Fruit fly (Drosophila melanogaster) whole organism, embryonic: Measurements from ENCODE around the gene CG42299.

Experiments
- Aef1 ChIP-seq: fragments of 200-800 bp; sonication (Bioruptor generic); IDR thresholded peaks from 3 replicates; pipeline ENCODE4 v1.3.6; 2022; ENCODE audit warnings: missing biosample characterization, missing genetic modification characterization
- Atf3 ChIP-seq: fragments of 200-800 bp; sonication (Bioruptor generic); optimal IDR thresholded peaks from 3 replicates; lab custom pipeline; 2016; ENCODE audit warnings: missing biosample characterization, missing genetic modification characterization
- Bgb ChIP-seq: fragments of 200-800 bp; sonication (Bioruptor generic); IDR thresholded peaks from 2 replicates; pipeline ENCODE4 v1.3.6; 2022; ENCODE audit warnings: missing biosample characterization, missing genetic modification characterization; ENCODE audit not compliant: partially characterized antibody
- CG10321 ChIP-seq: fragments of 200-800 bp; sonication (Bioruptor generic); IDR thresholded peaks from 2 replicates; pipeline ENCODE4 v1.3.6; 2022; ENCODE audit warnings: missing biosample characterization, missing genetic modification characterization
- CG10431 ChIP-seq: fragments of 200-800 bp; sonication (Bioruptor generic); optimal IDR thresholded peaks from 3 replicates; lab custom pipeline; 2018; ENCODE audit warnings: missing biosample characterization, mild to moderate bottlenecking, missing genetic modification characterization
- CG11504 ChIP-seq: fragments of 200-800 bp; sonication (Bioruptor generic); optimal IDR thresholded peaks from 3 replicates; lab custom pipeline; 2019; ENCODE audit warnings: missing biosample characterization, mild to moderate bottlenecking, missing genetic modification characterization, moderate library complexity
- CG11560 ChIP-seq: fragments of 200-800 bp; sonication (Bioruptor generic); IDR thresholded peaks from 3 replicates; pipeline ENCODE4 v1.3.6; 2022; ENCODE audit warnings: missing biosample characterization, missing genetic modification characterization
- CG12155 ChIP-seq: fragments of 200-800 bp; sonication (Bioruptor generic); optimal IDR thresholded peaks from 3 replicates; lab custom pipeline; 2016; ENCODE audit warnings: missing biosample characterization, missing genetic modification characterization
- CG12769 ChIP-seq: fragments of 200-800 bp; sonication (Bioruptor generic); optimal IDR thresholded peaks from 2 replicates; lab custom pipeline; 2019; ENCODE audit warnings: missing biosample characterization, mild to moderate bottlenecking, missing genetic modification characterization, moderate library complexity
- CG13296 ChIP-seq: fragments of 200-800 bp; sonication (Bioruptor generic); optimal IDR thresholded peaks from 3 replicates; lab custom pipeline; 2018; ENCODE audit warnings: missing biosample characterization, mild to moderate bottlenecking, missing genetic modification characterization
- CG15696 ChIP-seq: fragments of 200-800 bp; sonication (Bioruptor generic); optimal IDR thresholded peaks from 2 replicates; lab custom pipeline; 2019; ENCODE audit warnings: missing biosample characterization, mild to moderate bottlenecking, missing genetic modification characterization, moderate library complexity
- CG1602 ChIP-seq: fragments of 200-800 bp; sonication (Bioruptor generic); optimal IDR thresholded peaks from 3 replicates; lab custom pipeline; 2016; ENCODE audit warnings: missing biosample characterization, missing genetic modification characterization
- CG2202 ChIP-seq: fragments of 200-800 bp; sonication (Bioruptor generic); optimal IDR thresholded peaks from 2 replicates; lab custom pipeline; 2018; ENCODE audit warnings: missing biosample characterization, mild to moderate bottlenecking, missing genetic modification characterization
- CG2678 ChIP-seq: fragments of 200-800 bp; sonication (Bioruptor generic); optimal IDR thresholded peaks from 3 replicates; lab custom pipeline; 2019; ENCODE audit warnings: missing biosample characterization, mild to moderate bottlenecking, missing genetic modification characterization, moderate library complexity
- CG2875 ChIP-seq: fragments of 200-800 bp; sonication (Bioruptor generic); optimal IDR thresholded peaks from 2 replicates; lab custom pipeline; 2017; ENCODE audit warnings: missing biosample characterization, mild to moderate bottlenecking, missing genetic modification characterization, missing genetic modification reagents
- CG30403 ChIP-seq: fragments of 200-800 bp; sonication (Bioruptor generic); optimal IDR thresholded peaks from 3 replicates; lab custom pipeline; 2016; ENCODE audit warnings: missing biosample characterization, missing genetic modification characterization
- CG3065 ChIP-seq: fragments of 200-800 bp; sonication (Bioruptor generic); optimal IDR thresholded peaks from 2 replicates; lab custom pipeline; 2016; ENCODE audit warnings: missing biosample characterization, missing genetic modification characterization
- CG3407 ChIP-seq: fragments of 200-800 bp; sonication (Bioruptor generic); optimal IDR thresholded peaks from 2 replicates; lab custom pipeline; 2018; ENCODE audit warnings: missing biosample characterization, mild to moderate bottlenecking, missing genetic modification characterization
- CG9609 ChIP-seq: fragments of 200-800 bp; sonication (Bioruptor generic); optimal IDR thresholded peaks from 3 replicates; lab custom pipeline; 2016; ENCODE audit warnings: missing biosample characterization, missing genetic modification characterization
- CkIIα-i1 ChIP-seq: fragments of 200-800 bp; sonication (Bioruptor generic); IDR thresholded peaks from 2 replicates; pipeline ENCODE4 v1.3.6; 2022; ENCODE audit warnings: missing biosample characterization, missing genetic modification characterization
- CoRest ChIP-seq: fragments of 200-800 bp; sonication (Bioruptor generic); optimal IDR thresholded peaks from 3 replicates; lab custom pipeline; 2018; ENCODE audit warnings: missing biosample characterization, mild to moderate bottlenecking, missing genetic modification characterization, moderate library complexity
- Dfd ChIP-seq, 2 experiments: fragments of >200 bp; optimal IDR thresholded peaks; 2 replicates each; lab custom pipeline; 2017; ENCODE audit warnings: missing biosample characterization in 2 of 2, missing genetic modification characterization in 2 of 2
- Dip3 ChIP-seq: fragments of 200-800 bp; sonication (Bioruptor generic); optimal IDR thresholded peaks from 3 replicates; lab custom pipeline; 2016; ENCODE audit warnings: missing biosample characterization, missing genetic modification characterization
- Dref ChIP-seq: fragments of 200-800 bp; sonication (Bioruptor generic); IDR thresholded peaks from 2 replicates; pipeline ENCODE4 v1.3.6; 2022; ENCODE audit warnings: missing biosample characterization, missing genetic modification characterization
- HLH4C ChIP-seq: fragments of 200-800 bp; sonication (Bioruptor generic); IDR thresholded peaks from 3 replicates; pipeline ENCODE4 v1.3.6; 2022; ENCODE audit warnings: missing biosample characterization, missing genetic modification characterization; ENCODE audit not compliant: partially characterized antibody
- Hr78 ChIP-seq, 2 experiments: fragments of 200-800 bp in 1 of 2; fragments of >200 bp in 1 of 2; sonication (Bioruptor generic) in 1 of 2; optimal IDR thresholded peaks; 2 replicates each; lab custom pipeline; 2017 to 2019; ENCODE audit warnings: missing biosample characterization in 2 of 2, missing genetic modification characterization in 2 of 2, mild to moderate bottlenecking in 1 of 2, moderate library complexity in 1 of 2
- Myb ChIP-seq: fragments of 200-800 bp; sonication (Bioruptor generic); optimal IDR thresholded peaks from 2 replicates; lab custom pipeline; 2016; ENCODE audit warnings: missing biosample characterization, missing genetic modification characterization
- NK7.1 ChIP-seq: fragments of 200-800 bp; sonication (Bioruptor generic); optimal IDR thresholded peaks from 3 replicates; lab custom pipeline; 2016; ENCODE audit warnings: missing biosample characterization, missing genetic modification characterization
- Opbp ChIP-seq: fragments of 200-800 bp; sonication (Bioruptor generic); IDR thresholded peaks from 3 replicates; pipeline ENCODE4 v1.3.6; 2022; ENCODE audit warnings: missing biosample characterization, missing genetic modification characterization; ENCODE audit not compliant: partially characterized antibody
- Stat92E ChIP-seq, 3 experiments: fragments of >200 bp in 2 of 3; fragments of 200-800 bp in 1 of 3; sonication (Bioruptor generic) in 1 of 3; optimal IDR thresholded peaks; 2 replicates each; lab custom pipeline; 2017 to 2019; ENCODE audit warnings: missing biosample characterization in 3 of 3, missing genetic modification characterization in 3 of 3, mild to moderate bottlenecking in 1 of 3, moderate library complexity in 1 of 3
- ac ChIP-seq: fragments of 200-800 bp; sonication (Bioruptor generic); optimal IDR thresholded peaks from 3 replicates; lab custom pipeline; 2017; ENCODE audit warnings: missing biosample characterization, mild to moderate bottlenecking, missing genetic modification characterization
- bcd ChIP-seq: fragments of 200-800 bp; sonication (Bioruptor generic); optimal IDR thresholded peaks from 2 replicates; lab custom pipeline; 2017; ENCODE audit warnings: missing biosample characterization, mild to moderate bottlenecking, missing genetic modification characterization
- bsh ChIP-seq, 2 experiments: fragments of 200-800 bp; sonication (Bioruptor generic); optimal IDR thresholded peaks; 2 replicates each; lab custom pipeline; 2017 to 2018; ENCODE audit warnings: mild to moderate bottlenecking in 2 of 2, missing biosample characterization in 2 of 2, missing genetic modification characterization in 2 of 2, moderate library complexity in 1 of 2
- chif ChIP-seq, 2 experiments: fragments of 200-800 bp; sonication (Bioruptor generic); optimal IDR thresholded peaks; 3 replicates each; lab custom pipeline; 2016; ENCODE audit warnings: missing biosample characterization in 2 of 2, missing genetic modification characterization in 2 of 2
- croc ChIP-seq: fragments of 200-800 bp; sonication (Bioruptor generic); conservative IDR thresholded peaks from 3 replicates; pipeline ENCODE4 v1.3.6; 2022; ENCODE audit warnings: missing biosample characterization, missing genetic modification characterization
- cwo ChIP-seq: fragments of 200-800 bp; sonication (Bioruptor generic); optimal IDR thresholded peaks from 3 replicates; lab custom pipeline; 2017; ENCODE audit warnings: missing biosample characterization, missing genetic modification characterization, mild to moderate bottlenecking, moderate library complexity, missing genetic modification reagents
- emc ChIP-seq: fragments of 200-800 bp; sonication (Bioruptor generic); optimal IDR thresholded peaks from 2 replicates; lab custom pipeline; 2016; ENCODE audit warnings: missing biosample characterization, missing genetic modification characterization
- gt ChIP-seq: fragments of 200-800 bp; sonication (Bioruptor generic); IDR thresholded peaks from 2 replicates; pipeline ENCODE4 v1.3.6; 2022; ENCODE audit warnings: missing biosample characterization, missing genetic modification characterization
- hth ChIP-seq: fragments of >200 bp; optimal IDR thresholded peaks from 2 replicates; lab custom pipeline; 2017; ENCODE audit warnings: inconsistent platforms
- jing ChIP-seq: fragments of 200-800 bp; sonication (Bioruptor generic); optimal IDR thresholded peaks from 2 replicates; lab custom pipeline; 2018; ENCODE audit warnings: missing biosample characterization, mild to moderate bottlenecking, missing genetic modification characterization
- lbe ChIP-seq: fragments of 200-800 bp; sonication (Bioruptor generic); optimal IDR thresholded peaks from 2 replicates; lab custom pipeline; 2016; ENCODE audit warnings: missing biosample characterization, mild to moderate bottlenecking, missing genetic modification characterization
- lov ChIP-seq, 2 experiments: fragments of 200-800 bp in 1 of 2; fragments of >200 bp in 1 of 2; sonication (Bioruptor generic) in 1 of 2; IDR thresholded peaks in 1 of 2; optimal IDR thresholded peaks in 1 of 2; 2 replicates in 1 of 2; 3 replicates in 1 of 2; pipeline versions ENCODE4 v1.3.6 to Lab custom; 2017 to 2022; ENCODE audit warnings: missing biosample characterization in 1 of 2, missing genetic modification characterization in 1 of 2
- luna ChIP-seq: fragments of 200-800 bp; sonication (Bioruptor generic); optimal IDR thresholded peaks from 2 replicates; lab custom pipeline; 2016; ENCODE audit warnings: missing biosample characterization, missing genetic modification characterization
- mld ChIP-seq: fragments of 200-800 bp; sonication (Bioruptor generic); IDR thresholded peaks from 3 replicates; pipeline ENCODE4 v1.3.6; 2022; ENCODE audit warnings: missing biosample characterization, missing genetic modification characterization; ENCODE audit not compliant: partially characterized antibody
- ranshi ChIP-seq: fragments of 200-800 bp; sonication (Bioruptor generic); IDR thresholded peaks from 2 replicates; pipeline ENCODE4 v1.3.6; 2022; ENCODE audit warnings: missing biosample characterization, missing genetic modification characterization
- slou ChIP-seq: fragments of 200-800 bp; sonication (Bioruptor generic); optimal IDR thresholded peaks from 3 replicates; lab custom pipeline; 2016; ENCODE audit warnings: missing biosample characterization, missing genetic modification characterization
- stwl ChIP-seq: fragments of 200-800 bp; sonication (Bioruptor generic); optimal IDR thresholded peaks from 3 replicates; lab custom pipeline; 2018; ENCODE audit warnings: missing biosample characterization, mild to moderate bottlenecking, missing genetic modification characterization, moderate library complexity
- tna ChIP-seq: fragments of 200-800 bp; sonication (Bioruptor generic); IDR thresholded peaks from 2 replicates; pipeline ENCODE4 v1.3.6; 2022; ENCODE audit warnings: missing biosample characterization, missing genetic modification characterization; ENCODE audit not compliant: partially characterized antibody
- vnd ChIP-seq: fragments of 200-800 bp; sonication (Bioruptor generic); IDR thresholded peaks from 3 replicates; pipeline ENCODE4 v1.3.6; 2022; ENCODE audit warnings: missing biosample characterization, missing genetic modification characterization; ENCODE audit not compliant: partially characterized antibody
- wek ChIP-seq: fragments of 200-800 bp; sonication (Bioruptor generic); optimal IDR thresholded peaks from 3 replicates; lab custom pipeline; 2018; ENCODE audit warnings: missing biosample characterization, mild to moderate bottlenecking, missing genetic modification characterization, moderate library complexity

Gene CG42299

dm6 chrX:15575557-15575956 is at the start of gene CG42299:
Gene CG42299 (minus strand): TSS chrX:15575683.
- TF ChIP-seq ac: no peak
- TF ChIP-seq Hr78 (GFP tag; optimal IDR thresholded peaks at IDR 0.05; lab: Kevin White, UChicago): no peak
- peak; percentile 43 for TF ChIP-seq Myb (GFP tag; lab: Kevin White, UChicago)
- TF ChIP-seq Dfd (GFP tag; optimal IDR thresholded peaks at IDR 0.05; lab: Kevin White, UChicago): no peak
- TF ChIP-seq luna (GFP tag; lab: Kevin White, UChicago): no peak
- no peak for TF ChIP-seq CG3065 (GFP tag; lab: Kevin White, UChicago)
- TF ChIP-seq CG2678: no peak
- TF ChIP-seq Dref (GFP tag; lab: Robert Waterston, UW): peak; percentile 51
- TF ChIP-seq CG1602 (GFP tag; lab: Kevin White, UChicago): no peak
- no peak for TF ChIP-seq CG10321 (GFP tag; lab: Robert Waterston, UW)
- no peak for TF ChIP-seq CG13296
- TF ChIP-seq tna (GFP tag; lab: Robert Waterston, UW): peak; percentile 71
- TF ChIP-seq mld: peak; percentile 65; the same call in 2 of the 3 replicates
- no peak for TF ChIP-seq Atf3
- TF ChIP-seq Opbp: peak; percentile 77; the same call in 2 of the 3 replicates
- peak; percentile 76 for TF ChIP-seq HLH4C
- TF ChIP-seq CG11504 (tag; lab: Kevin White, UChicago): no peak
- no peak for TF ChIP-seq emc (GFP tag; lab: Kevin White, UChicago)
- no peak for TF ChIP-seq CG2875 (GFP tag; lab: Kevin White, UChicago)
- peak; percentile 59; the same call in 1 of the 2 replicates for TF ChIP-seq Bgb (GFP tag; lab: Robert Waterston, UW)
- no peak for TF ChIP-seq gt (GFP tag; lab: Robert Waterston, UW)
- no peak for TF ChIP-seq CG2202 (tag; lab: Kevin White, UChicago)
- TF ChIP-seq slou (GFP tag; lab: Kevin White, UChicago): no peak
- TF ChIP-seq CG12155 (GFP tag; lab: Kevin White, UChicago): no peak
- TF ChIP-seq CG12769 (tag; lab: Kevin White, UChicago): no peak
- TF ChIP-seq CG10431 (GFP tag; lab: Kevin White, UChicago): no peak
- no peak for TF ChIP-seq cwo
- no peak for TF ChIP-seq CoRest (tag; lab: Kevin White, UChicago)
- TF ChIP-seq vnd: peak; percentile 60; the same call in 2 of the 3 replicates
- TF ChIP-seq jing: no peak
- TF ChIP-seq ranshi: no peak
- no peak for TF ChIP-seq wek
- TF ChIP-seq CG9609 (GFP tag; lab: Kevin White, UChicago): no peak
- no peak for TF ChIP-seq CG3407 (GFP tag; lab: Kevin White, UChicago)
- no peak for TF ChIP-seq NK7.1 (GFP tag; lab: Kevin White, UChicago)
- TF ChIP-seq lbe (GFP tag; lab: Kevin White, UChicago): no peak
- no peak for TF ChIP-seq bcd (GFP tag; lab: Kevin White, UChicago)
- TF ChIP-seq CG11560 (tag; lab: Robert Waterston, UW): no peak
- TF ChIP-seq hth: no peak
- no peak for TF ChIP-seq chif (GFP tag; optimal IDR thresholded peaks at IDR 0.05; lab: Kevin White, UChicago)
- TF ChIP-seq bsh (GFP tag; optimal IDR thresholded peaks at IDR 0.05; lab: Kevin White, UChicago): no peak
- TF ChIP-seq Aef1 (GFP tag; lab: Robert Waterston, UW): no peak
- TF ChIP-seq stwl (tag; lab: Kevin White, UChicago): no peak
- no peak for TF ChIP-seq Stat92E (GFP tag; optimal IDR thresholded peaks at IDR 0.05; lab: Kevin White, UChicago)
- TF ChIP-seq Dip3 (GFP tag; lab: Kevin White, UChicago): no peak
- no peak for TF ChIP-seq croc (GFP tag; lab: Robert Waterston, UW)
- no peak for TF ChIP-seq CG30403 (GFP tag; lab: Kevin White, UChicago)
- no peak for TF ChIP-seq CkIIα-i1 (GFP tag; lab: Robert Waterston, UW)
- no peak for TF ChIP-seq lov (optimal IDR thresholded peaks at IDR 0.05; lab: Kevin White, UChicago)
- no peak for TF ChIP-seq lov (GFP tag; IDR thresholded peaks at IDR 0.05; lab: Robert Waterston, UW)
- no peak for TF ChIP-seq CG15696 (tag; lab: Kevin White, UChicago)
